Worm (Caenorhabditis elegans): ENCODE data around the gene ddr-1.

- no peak for TF ChIP-seq nhr-11 (tag; optimal IDR thresholded peaks at IDR 0.05)
- TF ChIP-seq dmd-4 (tag; optimal IDR thresholded peaks at IDR 0.05; ENCODE audit: borderline replicate concordance): no peak
- TF ChIP-seq nfya-1 (tag; optimal IDR thresholded peaks at IDR 0.05): no peak
- no peak for TF ChIP-seq unc-86 (tag; optimal IDR thresholded peaks at IDR 0.05)
- TF ChIP-seq ets-4 (tag; optimal IDR thresholded peaks at IDR 0.05): no peak
- TF ChIP-seq ama-1 (optimal IDR thresholded peaks at IDR 0.05): no peak
- no peak for TF ChIP-seq fkh-10 (GFP tag; optimal IDR thresholded peaks at IDR 0.05)
- TF ChIP-seq pha-2 (tag; optimal IDR thresholded peaks at IDR 0.05): no peak
- TF ChIP-seq pha-4 (tag; optimal IDR thresholded peaks at IDR 0.05): no peak
- no peak for TF ChIP-seq dve-1 (tag; optimal IDR thresholded peaks at IDR 0.05)
- TF ChIP-seq syd-9 (tag; optimal IDR thresholded peaks at IDR 0.05): no peak
- no peak for TF ChIP-seq hlh-13 (GFP tag; optimal IDR thresholded peaks at IDR 0.05)
These were observed 28.5 kb downstream of the ddr-1 start, which contains the start of gene F55D1.1 for ce11 chrX:5489538-5489937.
